Worm (Caenorhabditis elegans) whole organism, L4 larva: ENCODE data around the gene R05G9.5.

Experiments
- D1046.2 ChIP-seq: fragments of 200-800 bp; sonication (Bioruptor generic); IDR thresholded peaks from 2 replicates; pipeline ENCODE4 v1.3.6; 2022; ENCODE audit warnings: missing genetic modification characterization, missing compliant biosample characterization
- F26F4.8 ChIP-seq: fragments of 200-800 bp; sonication (Bioruptor generic); conservative IDR thresholded peaks from 2 replicates; pipeline ENCODE4 v1.3.6; 2022; ENCODE audit warnings: missing genetic modification characterization, missing compliant biosample characterization
- F37D6.2 ChIP-seq: sonication (generic microtip); optimal IDR thresholded peaks from 2 replicates; lab custom pipeline; 2016; ENCODE audit warnings: mild to moderate bottlenecking, missing genetic modification characterization, missing compliant biosample characterization
- F44E2.7 ChIP-seq: fragments of 200-800 bp; sonication (Bioruptor generic); IDR thresholded peaks from 2 replicates; pipeline ENCODE4 v2.1.2; 2022; ENCODE audit warnings: missing genetic modification characterization, missing compliant biosample characterization
- T20F7.1 ChIP-seq: fragments of 200-800 bp; sonication (Bioruptor generic); optimal IDR thresholded peaks from 2 replicates; lab custom pipeline; 2018; ENCODE audit warnings: mild to moderate bottlenecking, missing genetic modification characterization, missing compliant biosample characterization
- T26A8.4 ChIP-seq: fragments of 200-800 bp; sonication (Bioruptor generic); IDR thresholded peaks from 2 replicates; pipeline ENCODE4 v1.3.6; 2022; ENCODE audit warnings: missing genetic modification characterization, missing compliant biosample characterization
- ZK337.2 ChIP-seq: fragments of 200-800 bp; sonication (Bioruptor generic); IDR thresholded peaks from 2 replicates; pipeline ENCODE4 v1.3.6; 2022; ENCODE audit warnings: missing genetic modification reagents, missing genetic modification characterization, missing compliant biosample characterization
- aha-1 ChIP-seq: fragments of 150-350 bp; peaks from one replicate; lab custom pipeline; 2014; ENCODE audit warnings: missing biosample characterization, missing genetic modification characterization
- ceh-20 ChIP-seq: fragments of 200-800 bp; sonication (Bioruptor generic); IDR thresholded peaks from 2 replicates; pipeline ENCODE4 v1.3.6; 2022; ENCODE audit warnings: missing genetic modification reagents, missing genetic modification characterization, missing compliant biosample characterization
- ceh-44 ChIP-seq: fragments of 200-800 bp; sonication (Bioruptor generic); IDR thresholded peaks from 2 replicates; pipeline ENCODE4 v1.3.6; 2022; ENCODE audit warnings: missing genetic modification reagents, missing genetic modification characterization, missing compliant biosample characterization
- ceh-82 ChIP-seq: sonication (generic microtip); optimal IDR thresholded peaks from 2 replicates; lab custom pipeline; 2017; ENCODE audit warnings: missing biosample characterization, missing genetic modification characterization
- ces-1 ChIP-seq: fragments of 150-350 bp; sonication (generic microtip); optimal IDR thresholded peaks from 4 replicates; lab custom pipeline; 2014; ENCODE audit warnings: missing biosample characterization, missing genetic modification reagents, missing genetic modification characterization
- ctbp-1 ChIP-seq: fragments of 200-800 bp; sonication (Bioruptor generic); IDR thresholded peaks from 2 replicates; pipeline ENCODE4 v1.3.6; 2022; ENCODE audit warnings: missing genetic modification reagents, missing genetic modification characterization, missing compliant biosample characterization
- daf-16 ChIP-seq, 3 experiments: sonication (generic microtip); optimal IDR thresholded peaks; 2 replicates each; lab custom pipeline; 2016 to 2017; ENCODE audit warnings: missing genetic modification characterization in 3 of 3, missing genetic modification reagents in 3 of 3, mild to moderate bottlenecking in 2 of 3, missing compliant biosample characterization in 2 of 3, missing biosample characterization in 1 of 3, moderate library complexity in 1 of 3
- daf-8 ChIP-seq: fragments of 200-800 bp; sonication (Bioruptor generic); IDR thresholded peaks from 2 replicates; pipeline ENCODE4 v1.3.6; 2022; ENCODE audit warnings: missing genetic modification characterization, missing compliant biosample characterization
- dve-1 ChIP-seq: sonication (generic microtip); optimal IDR thresholded peaks from 2 replicates; lab custom pipeline; 2017; ENCODE audit warnings: antibody characterized with exemption, mild to moderate bottlenecking, missing genetic modification characterization, missing compliant biosample characterization; ENCODE audit not compliant: insufficient read depth
- hlh-11 ChIP-seq: fragments of 200-800 bp; sonication (Bioruptor generic); optimal IDR thresholded peaks from 2 replicates; lab custom pipeline; 2018; ENCODE audit warnings: mild to moderate bottlenecking, missing genetic modification characterization, missing compliant biosample characterization
- lin-38 ChIP-seq: fragments of 200-800 bp; sonication (Bioruptor generic); IDR thresholded peaks from 2 replicates; pipeline ENCODE4 v1.3.6; 2022; ENCODE audit warnings: missing genetic modification reagents, missing genetic modification characterization, missing compliant biosample characterization
- mdt-29 ChIP-seq: fragments of 200-800 bp; sonication (Bioruptor generic); IDR thresholded peaks from 2 replicates; pipeline ENCODE4 v1.3.6; 2022; ENCODE audit warnings: missing genetic modification reagents, missing genetic modification characterization, missing compliant biosample characterization
- mep-1 ChIP-seq: fragments of 150-350 bp; sonication (generic microtip); optimal IDR thresholded peaks from 3 replicates; lab custom pipeline; 2014; ENCODE audit warnings: missing biosample characterization, missing genetic modification characterization
- mxl-2 ChIP-seq: fragments of 200-800 bp; sonication (Bioruptor generic); conservative IDR thresholded peaks from 2 replicates; pipeline ENCODE4 v1.3.6; 2022; ENCODE audit warnings: missing genetic modification reagents, missing genetic modification characterization, missing compliant biosample characterization
- nhr-10 ChIP-seq: fragments of 150-350 bp; optimal IDR thresholded peaks from 2 replicates; lab custom pipeline; 2014; ENCODE audit warnings: missing biosample characterization, missing genetic modification characterization
- nhr-102 ChIP-seq: sonication (generic microtip); optimal IDR thresholded peaks from 2 replicates; lab custom pipeline; 2016; ENCODE audit warnings: mild to moderate bottlenecking, missing genetic modification characterization, moderate library complexity, missing compliant biosample characterization
- nhr-28 ChIP-seq: fragments of 150-350 bp; optimal IDR thresholded peaks from 2 replicates; lab custom pipeline; 2014; ENCODE audit warnings: missing biosample characterization, missing genetic modification characterization
- nhr-41 ChIP-seq: fragments of 200-800 bp; sonication (Bioruptor generic); IDR thresholded peaks from 2 replicates; pipeline ENCODE4 v1.3.6; 2022; ENCODE audit warnings: missing genetic modification reagents, missing genetic modification characterization, missing compliant biosample characterization
- nhr-6 ChIP-seq: fragments of 150-350 bp; optimal IDR thresholded peaks from 2 replicates; lab custom pipeline; 2014; ENCODE audit warnings: missing biosample characterization, missing genetic modification characterization
- php-3 ChIP-seq: fragments of 200-800 bp; sonication (Bioruptor generic); IDR thresholded peaks from 2 replicates; pipeline ENCODE4 v1.3.6; 2022; ENCODE audit warnings: missing genetic modification reagents, missing genetic modification characterization, missing compliant biosample characterization
- pqm-1 ChIP-seq: sonication (generic microtip); optimal IDR thresholded peaks from 2 replicates; lab custom pipeline; 2017; ENCODE audit warnings: missing biosample characterization, missing genetic modification characterization
- rbr-2 ChIP-seq: sonication (generic microtip); optimal IDR thresholded peaks from 2 replicates; lab custom pipeline; 2016; ENCODE audit warnings: missing genotype, missing genetic modification characterization, missing compliant biosample characterization
- saeg-2 ChIP-seq: fragments of 200-800 bp; sonication (Bioruptor generic); IDR thresholded peaks from 2 replicates; pipeline ENCODE4 v1.3.6; 2022; ENCODE audit warnings: missing genetic modification reagents, missing genetic modification characterization, missing compliant biosample characterization
- sdz-12 ChIP-seq: fragments of 200-800 bp; sonication (Bioruptor generic); optimal IDR thresholded peaks from 2 replicates; lab custom pipeline; 2018; ENCODE audit warnings: mild to moderate bottlenecking, missing genetic modification characterization, missing compliant biosample characterization
- spr-3 ChIP-seq: fragments of 200-800 bp; sonication (Bioruptor generic); optimal IDR thresholded peaks from 2 replicates; lab custom pipeline; 2018; ENCODE audit warnings: mild to moderate bottlenecking, missing genetic modification characterization, missing compliant biosample characterization
- tag-97 ChIP-seq: fragments of 200-800 bp; sonication (Bioruptor generic); IDR thresholded peaks from 2 replicates; pipeline ENCODE4 v1.3.6; 2022; ENCODE audit warnings: missing genetic modification characterization, missing compliant biosample characterization
- tra-1 ChIP-seq: fragments of 200-800 bp; sonication (Bioruptor generic); IDR thresholded peaks from 2 replicates; pipeline ENCODE4 v1.3.6; 2022; ENCODE audit warnings: missing genetic modification reagents, missing genetic modification characterization, missing compliant biosample characterization
- unc-62 ChIP-seq, 3 experiments: fragments of 150-350 bp in 1 of 3; sonication (generic microtip); optimal IDR thresholded peaks in 2 of 3; peaks in 1 of 3; 1 replicate in 1 of 3; 2 replicates in 2 of 3; lab custom pipeline; 2014 to 2017; ENCODE audit warnings: missing biosample characterization in 3 of 3, missing genetic modification characterization in 3 of 3, missing genetic modification reagents in 3 of 3, missing genotype in 1 of 3
- vab-7 ChIP-seq: fragments of 200-800 bp; sonication (Bioruptor generic); IDR thresholded peaks from 2 replicates; pipeline ENCODE4 v1.3.6; 2022; ENCODE audit warnings: missing genetic modification reagents, missing genetic modification characterization, missing compliant biosample characterization

R05G9.5 gene

ce11 chrII:6475180-6475737 lies 24.8 kb downstream of the R05G9.5 start, which contains the start of gene T28D9.16:
Gene T28D9.16 (plus strand): TSS chrII:6475687.
- TF ChIP-seq unc-62 (GFP tag; optimal IDR thresholded peaks at IDR 0.05 in 1 of 2; lab: Kevin White, UChicago) (peak in 1 of 2 experiments; percentile 91), unc-62 (tag; optimal IDR thresholded peaks at IDR 0.05; lab: Kevin White, UChicago) (no peak), rbr-2 (tag; lab: Kevin White, UChicago) (no peak)
- TF ChIP-seq, all 104 proteins: peak for 1

- TF ChIP-seq daf-8 = no peak
- TF ChIP-seq ceh-82 (tag; lab: Kevin White, UChicago) = no peak
- no peak for TF ChIP-seq saeg-2 (GFP tag; lab: Robert Waterston, UW)
- TF ChIP-seq sdz-12 (GFP tag; lab: Kevin White, UChicago) = no peak
- no peak for TF ChIP-seq ctbp-1 (GFP tag; lab: Robert Waterston, UW)
- no peak for TF ChIP-seq lin-38 (GFP tag; lab: Robert Waterston, UW)
- TF ChIP-seq F37D6.2 (tag; lab: Kevin White, UChicago) = no peak
- no peak for TF ChIP-seq F26F4.8
- TF ChIP-seq php-3 (GFP tag; lab: Robert Waterston, UW) = no peak
- no peak for TF ChIP-seq D1046.2 (GFP tag; lab: Robert Waterston, UW)
- TF ChIP-seq vab-7 (GFP tag; lab: Robert Waterston, UW) = no peak
- no peak for TF ChIP-seq T26A8.4 (GFP tag; lab: Robert Waterston, UW)
- no peak for TF ChIP-seq nhr-102 (tag; lab: Kevin White, UChicago)
- no peak for TF ChIP-seq T20F7.1
- no peak for TF ChIP-seq tag-97
- TF ChIP-seq mdt-29 = no peak
- no peak for TF ChIP-seq ces-1 (GFP tag; lab: Kevin White, UChicago)
- no peak for TF ChIP-seq rbr-2 (tag; lab: Kevin White, UChicago)
These were observed 29.1 kb downstream of the R05G9.5 start, which contains the start of gene dgk-5 for ce11 chrII:6470985-6471384. Gene dgk-5 (minus strand): TSS chrII:6471085.

DNA sequence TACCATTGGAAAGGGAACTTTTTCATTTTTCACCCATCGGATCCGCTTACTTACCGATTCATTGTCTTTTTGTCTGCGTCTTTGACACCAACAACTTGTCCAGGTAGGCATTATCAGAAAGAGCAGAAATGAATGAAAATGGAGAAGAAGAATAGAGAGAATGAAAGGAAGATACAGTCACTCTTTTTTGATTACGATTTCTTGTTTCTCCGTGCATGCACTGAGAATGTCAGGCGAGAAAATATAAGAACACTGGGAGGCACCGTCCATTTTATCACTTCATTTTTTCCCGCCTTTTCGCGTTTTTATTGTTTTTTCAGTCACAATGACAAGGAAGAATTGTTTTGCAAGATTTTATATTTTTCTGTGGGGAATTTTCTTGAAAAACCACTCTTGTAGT lies 30.7 kb downstream of the R05G9.5 start:
- TF ChIP-seq dve-1 (tag; lab: Kevin White, UChicago) = no peak
- TF ChIP-seq ceh-44 (GFP tag; lab: Robert Waterston, UW) = no peak
- TF ChIP-seq ZK337.2 (GFP tag; lab: Robert Waterston, UW) = no peak
- no peak for TF ChIP-seq daf-16 (GFP tag; optimal IDR thresholded peaks at IDR 0.05; lab: Kevin White, UChicago)
- no peak for TF ChIP-seq daf-16 (tag; optimal IDR thresholded peaks at IDR 0.05; lab: Kevin White, UChicago)
- no peak for TF ChIP-seq nhr-6 (tag; lab: Kevin White, UChicago)
- TF ChIP-seq nhr-10 (tag; lab: Kevin White, UChicago) = no peak
- TF ChIP-seq ceh-20 = no peak
- peak; percentile 39 for TF ChIP-seq pqm-1
- peak; percentile 34 for TF ChIP-seq nhr-28
- no peak for TF ChIP-seq F44E2.7 (GFP tag; lab: Robert Waterston, UW)
- no peak for TF ChIP-seq tra-1 (GFP tag; lab: Robert Waterston, UW)
- TF ChIP-seq hlh-11 (tag; lab: Kevin White, UChicago) = no peak
- no peak for TF ChIP-seq mep-1 (tag; lab: Kevin White, UChicago)
- no peak for TF ChIP-seq spr-3
- TF ChIP-seq mxl-2 = no peak
- no peak for TF ChIP-seq ctbp-1 (GFP tag; lab: Robert Waterston, UW)
- peak; percentile 82 for TF ChIP-seq aha-1 (tag; lab: Kevin White, UChicago)
- no peak for TF ChIP-seq nhr-41 (GFP tag; lab: Robert Waterston, UW)
- no peak for TF ChIP-seq daf-8
- TF ChIP-seq, all 104 proteins: peak for 3
